ENCODE assay signal across 3 fruit fly cellular contexts in genomic region chrX:19769821-19770519, dm6.
A peak's percentile ranks its signal among the peaks of the same experiment; 100 is the strongest.
TF ChIP-seq lines count a peak whose summit lies in the region.

No protein-coding gene starts in this region.

TF ChIP-seq in whole organism, embryonic, 481 proteins besides CTCF, POLR2A, EP300 and RAD21 (continued from another document and continues in another):
- TF ChIP-seq CG12236 (GFP tag; optimal IDR thresholded peaks at IDR 0.05; lab: Kevin White, UChicago) (peak; percentile 53), Trl (optimal IDR thresholded peaks at IDR 0.05; lab: Kevin White, UChicago) (no peak), Trl (GFP tag; optimal IDR thresholded peaks at IDR 0.05; lab: Kevin White, UChicago) (peak; percentile 37), CG7987 (GFP tag; optimal IDR thresholded peaks at IDR 0.05; lab: Kevin White, UChicago) (no peak), nerfin-2 (GFP tag; IDR thresholded peaks at IDR 0.05; lab: Robert Waterston, UW; ENCODE audit: partially characterized antibody) (no peak), amos (GFP tag; IDR thresholded peaks at IDR 0.05; lab: Robert Waterston, UW; ENCODE audit: partially characterized antibody) (no peak), luna (GFP tag; optimal IDR thresholded peaks at IDR 0.05; lab: Kevin White, UChicago) (no peak), cato (GFP tag; optimal IDR thresholded peaks at IDR 0.05; lab: Kevin White, UChicago; ENCODE audit: borderline replicate concordance) (no peak), danr (GFP tag; IDR thresholded peaks at IDR 0.05; lab: Robert Waterston, UW) (no peak), grau (tag; optimal IDR thresholded peaks at IDR 0.05; lab: Kevin White, UChicago) (peak; percentile 37), Oli (tag; optimal IDR thresholded peaks at IDR 0.05; lab: Kevin White, UChicago) (peak; percentile 42), slbo (GFP tag; IDR thresholded peaks at IDR 0.05; lab: Robert Waterston, UW) (peak; percentile 31; the same call in 1 of the 2 replicates), yki (optimal IDR thresholded peaks at IDR 0.05; lab: Kevin White, UChicago) (no peak), pum (GFP tag; optimal IDR thresholded peaks at IDR 0.05; lab: Kevin White, UChicago) (peak; percentile 40), Eip74EF (GFP tag; optimal IDR thresholded peaks at IDR 0.05; lab: Kevin White, UChicago) (no peak), ase (GFP tag; IDR thresholded peaks at IDR 0.05; lab: Robert Waterston, UW) (no peak), Fer2 (tag; optimal IDR thresholded peaks at IDR 0.05; lab: Kevin White, UChicago) (no peak), aop (GFP tag; IDR thresholded peaks at IDR 0.05; lab: Robert Waterston, UW) (no peak), Max (GFP tag; optimal IDR thresholded peaks at IDR 0.05; lab: Kevin White, UChicago) (no peak), CG9727 (GFP tag; optimal IDR thresholded peaks at IDR 0.05; lab: Kevin White, UChicago) (peak; percentile 71), CG2116 (GFP tag; optimal IDR thresholded peaks at IDR 0.05; lab: Kevin White, UChicago) (peak; percentile 9), CG3281 (GFP tag; optimal IDR thresholded peaks at IDR 0.05; lab: Kevin White, UChicago) (no peak), CG2712 (tag; optimal IDR thresholded peaks at IDR 0.05; lab: Kevin White, UChicago) (peak; percentile 74), E2f2 (GFP tag; IDR thresholded peaks at IDR 0.05; lab: Robert Waterston, UW) (no peak), crp (GFP tag; optimal IDR thresholded peaks at IDR 0.05; lab: Kevin White, UChicago) (no peak), gfzf (GFP tag; optimal IDR thresholded peaks at IDR 0.05; lab: Kevin White, UChicago) (no peak), so (GFP tag; IDR thresholded peaks at IDR 0.05; lab: Robert Waterston, UW) (no peak), CG10321 (GFP tag; IDR thresholded peaks at IDR 0.05; lab: Robert Waterston, UW) (no peak), CG16779 (GFP tag; IDR thresholded peaks at IDR 0.05; lab: Robert Waterston, UW) (no peak), kni (GFP tag; optimal IDR thresholded peaks at IDR 0.05; lab: Kevin White, UChicago) (peak; percentile 29), NK7.1 (GFP tag; optimal IDR thresholded peaks at IDR 0.05; lab: Kevin White, UChicago) (peak; percentile 6), eyg (GFP tag; optimal IDR thresholded peaks at IDR 0.05; lab: Kevin White, UChicago) (no peak), CoRest (tag; optimal IDR thresholded peaks at IDR 0.05; lab: Kevin White, UChicago) (peak; percentile 39), tin (GFP tag; optimal IDR thresholded peaks at IDR 0.05; lab: Kevin White, UChicago) (peak; percentile 43), CG33557 (GFP tag; optimal IDR thresholded peaks at IDR 0.05; lab: Kevin White, UChicago) (peak; percentile 47), CG3726 (GFP tag; IDR thresholded peaks at IDR 0.05; lab: Robert Waterston, UW) (no peak), CG2120 (GFP tag; optimal IDR thresholded peaks at IDR 0.05; lab: Kevin White, UChicago) (peak; percentile 33), CG2202 (tag; optimal IDR thresholded peaks at IDR 0.05; lab: Kevin White, UChicago) (peak; percentile 42), cad (GFP tag; optimal IDR thresholded peaks at IDR 0.05; lab: Kevin White, UChicago) (no peak), dan (GFP tag; IDR thresholded peaks at IDR 0.05; lab: Robert Waterston, UW) (no peak), odd (GFP tag; optimal IDR thresholded peaks at IDR 0.05; lab: Kevin White, UChicago) (no peak), CG6813 (GFP tag; optimal IDR thresholded peaks at IDR 0.05; lab: Kevin White, UChicago) (peak; percentile 40), abd-A (tag; optimal IDR thresholded peaks at IDR 0.05; lab: Kevin White, UChicago) (no peak), bowl (GFP tag; IDR thresholded peaks at IDR 0.05; lab: Robert Waterston, UW) (no peak), Bteb2 (GFP tag; optimal IDR thresholded peaks at IDR 0.05; lab: Kevin White, UChicago) (no peak)

TF ChIP-seq in whole organism, prepupa, 60 proteins besides CTCF, POLR2A, EP300 and RAD21 (continued from another document):
- peak; percentile 74 for TF ChIP-seq Met (GFP tag; optimal IDR thresholded peaks at IDR 0.05; lab: Kevin White, UChicago)
- TF ChIP-seq CG11902 (GFP tag; optimal IDR thresholded peaks at IDR 0.05; lab: Kevin White, UChicago) = no peak
- peak; percentile 39 for TF ChIP-seq CG7368 (GFP tag; optimal IDR thresholded peaks at IDR 0.05; lab: Kevin White, UChicago)
- peak; percentile 31 for TF ChIP-seq net (GFP tag; optimal IDR thresholded peaks at IDR 0.05; lab: Kevin White, UChicago)
- TF ChIP-seq CG9139 (GFP tag; optimal IDR thresholded peaks at IDR 0.05; lab: Kevin White, UChicago) = peak; percentile 33
- peak; percentile 50 for TF ChIP-seq Sox102F (GFP tag; optimal IDR thresholded peaks at IDR 0.05; lab: Kevin White, UChicago)
- peak; percentile 71 for TF ChIP-seq topi (GFP tag; optimal IDR thresholded peaks at IDR 0.05; lab: Kevin White, UChicago)
- TF ChIP-seq CG3032 (tag; optimal IDR thresholded peaks at IDR 0.05; lab: Kevin White, UChicago) = peak; percentile 45
- no peak for TF ChIP-seq CG6854 (GFP tag; optimal IDR thresholded peaks at IDR 0.05; lab: Kevin White, UChicago)
- TF ChIP-seq Hr4 (GFP tag; optimal IDR thresholded peaks at IDR 0.05; lab: Kevin White, UChicago) = peak; percentile 11
- peak; percentile 66 for TF ChIP-seq esn (GFP tag; optimal IDR thresholded peaks at IDR 0.05; lab: Kevin White, UChicago)
- no peak; the same call in 1 of the 3 replicates for TF ChIP-seq CG6163 (GFP tag; IDR thresholded peaks at IDR 0.05; lab: Robert Waterston, UW)
- peak; percentile 46 for TF ChIP-seq lz (GFP tag; optimal IDR thresholded peaks at IDR 0.05; lab: Kevin White, UChicago)
- TF ChIP-seq CG34406 (GFP tag; optimal IDR thresholded peaks at IDR 0.05; lab: Kevin White, UChicago) = peak; percentile 39
- peak; percentile 23 to 40 for TF ChIP-seq ss (GFP tag; optimal IDR thresholded peaks at IDR 0.05; lab: Kevin White, UChicago)
- peak; percentile 32 for TF ChIP-seq acj6 (GFP tag; optimal IDR thresholded peaks at IDR 0.05; lab: Kevin White, UChicago)
- TF ChIP-seq CG3919 (GFP tag; optimal IDR thresholded peaks at IDR 0.05; lab: Kevin White, UChicago) = peak; percentile 62
- no peak for TF ChIP-seq CG11294 (GFP tag; IDR thresholded peaks at IDR 0.05; lab: Robert Waterston, UW)
- TF ChIP-seq pdm3 (GFP tag; optimal IDR thresholded peaks at IDR 0.05; lab: Kevin White, UChicago) = peak; percentile 46
- peak; percentile 39 for TF ChIP-seq CG32006 (GFP tag; optimal IDR thresholded peaks at IDR 0.05; lab: Kevin White, UChicago)
- peak; percentile 34 for TF ChIP-seq achi (GFP tag; optimal IDR thresholded peaks at IDR 0.05; lab: Kevin White, UChicago)
- TF ChIP-seq CG4318 (GFP tag; optimal IDR thresholded peaks at IDR 0.05; lab: Kevin White, UChicago) = no peak
- TF ChIP-seq Ets96B (tag; optimal IDR thresholded peaks at IDR 0.05; lab: Kevin White, UChicago) = peak; percentile 30
- peak; percentile 51 for TF ChIP-seq CG10631 (GFP tag; optimal IDR thresholded peaks at IDR 0.05; lab: Kevin White, UChicago)
- no peak for TF ChIP-seq fd85E (GFP tag; optimal IDR thresholded peaks at IDR 0.05; lab: Kevin White, UChicago)
- TF ChIP-seq dsx (GFP tag; optimal IDR thresholded peaks at IDR 0.05; lab: Kevin White, UChicago; ENCODE audit: poor library complexity, severe bottlenecking) = peak; percentile 37
- TF ChIP-seq Sox14 (GFP tag; optimal IDR thresholded peaks at IDR 0.05; lab: Kevin White, UChicago) = peak; percentile 57
- TF ChIP-seq CG11762 (GFP tag; optimal IDR thresholded peaks at IDR 0.05; lab: Kevin White, UChicago; ENCODE audit: insufficient read depth) = no peak
- TF ChIP-seq CG6808 (GFP tag; optimal IDR thresholded peaks at IDR 0.05; lab: Kevin White, UChicago) = peak; percentile 52
- peak; percentile 55 for TF ChIP-seq Smox (GFP tag; optimal IDR thresholded peaks at IDR 0.05; lab: Kevin White, UChicago)
- peak; percentile 68 for TF ChIP-seq Hr39 (GFP tag; optimal IDR thresholded peaks at IDR 0.05; lab: Kevin White, UChicago)
- peak; percentile 43 for TF ChIP-seq Eip75B (GFP tag; optimal IDR thresholded peaks at IDR 0.05; lab: Kevin White, UChicago)
- peak; percentile 33 for TF ChIP-seq CG6792 (GFP tag; optimal IDR thresholded peaks at IDR 0.05; lab: Kevin White, UChicago)
- peak; percentile 82 for TF ChIP-seq Eip78C (GFP tag; lab: Kevin White, UChicago)
- TF ChIP-seq spab (GFP tag; optimal IDR thresholded peaks at IDR 0.05; lab: Kevin White, UChicago) = peak; percentile 41
- no peak for TF ChIP-seq Eip93F (GFP tag; optimal IDR thresholded peaks at IDR 0.05; lab: Kevin White, UChicago)
- TF ChIP-seq fd59A (GFP tag; optimal IDR thresholded peaks at IDR 0.05; lab: Kevin White, UChicago) = peak; percentile 28

TF ChIP-seq in whole organism, wandering third instar larva, 38 proteins besides CTCF, POLR2A, EP300 and RAD21 (continued from another document):
- TF ChIP-seq Hr78 (GFP tag; optimal IDR thresholded peaks at IDR 0.05; lab: Kevin White, UChicago) (no peak), lola (GFP tag; optimal IDR thresholded peaks at IDR 0.05; lab: Kevin White, UChicago) (no peak), rgr (GFP tag; optimal IDR thresholded peaks at IDR 0.05; lab: Kevin White, UChicago) (peak; percentile 58), pan (optimal IDR thresholded peaks at IDR 0.05; lab: Kevin White, UChicago) (no peak), Rel (GFP tag; optimal IDR thresholded peaks at IDR 0.05; lab: Kevin White, UChicago) (no peak), Rel (tag; optimal IDR thresholded peaks at IDR 0.05; lab: Kevin White, UChicago) (no peak), fru (GFP tag; optimal IDR thresholded peaks at IDR 0.05; lab: Kevin White, UChicago) (peak; percentile 69)
